Fruit fly (Drosophila melanogaster) whole organism, adult: Measurements from ENCODE around the gene Mhcl.
A peak's percentile ranks its signal among the peaks of the same experiment; 100 is the strongest.

Experiments
- CG11617 ChIP-seq: fragments of 200-800 bp; sonication (Bioruptor generic); optimal IDR thresholded peaks from 2 replicates; lab custom pipeline; 2017; ENCODE audit warnings: mild to moderate bottlenecking, missing biosample characterization, missing genetic modification reagents, missing genetic modification characterization
- CG12768 ChIP-seq: fragments of 200-800 bp; sonication (Bioruptor generic); optimal IDR thresholded peaks from 2 replicates; lab custom pipeline; 2017; ENCODE audit warnings: missing biosample characterization, missing genetic modification characterization, mild to moderate bottlenecking, moderate library complexity, missing genetic modification reagents
- CG14711 ChIP-seq: fragments of 200-800 bp; sonication (Bioruptor generic); optimal IDR thresholded peaks from 2 replicates; lab custom pipeline; 2018; ENCODE audit warnings: missing biosample characterization, mild to moderate bottlenecking, missing genetic modification characterization, moderate library complexity
- CG1620 ChIP-seq: fragments of 200-800 bp; sonication (Bioruptor generic); optimal IDR thresholded peaks from 2 replicates; lab custom pipeline; 2016; ENCODE audit warnings: missing biosample characterization, missing genetic modification characterization
- CG33017 ChIP-seq: fragments of 200-800 bp; sonication (Bioruptor generic); optimal IDR thresholded peaks from 2 replicates; lab custom pipeline; 2018; ENCODE audit warnings: missing biosample characterization, mild to moderate bottlenecking, missing genetic modification characterization, moderate library complexity
- CG5204 ChIP-seq: fragments of 200-800 bp; sonication (Bioruptor generic); optimal IDR thresholded peaks from 2 replicates; lab custom pipeline; 2016; ENCODE audit warnings: missing biosample characterization, missing genetic modification characterization
- CG7045 ChIP-seq: fragments of 200-800 bp; sonication (Bioruptor generic); optimal IDR thresholded peaks from 2 replicates; lab custom pipeline; 2017; ENCODE audit warnings: missing biosample characterization, mild to moderate bottlenecking, missing genetic modification characterization
- CG7101 ChIP-seq: fragments of 200-800 bp; sonication (Bioruptor generic); optimal IDR thresholded peaks from 2 replicates; lab custom pipeline; 2018; ENCODE audit warnings: missing biosample characterization, mild to moderate bottlenecking, missing genetic modification characterization, moderate library complexity
- Clk ChIP-seq: fragments of 200-800 bp; sonication (Bioruptor generic); optimal IDR thresholded peaks from 2 replicates; lab custom pipeline; 2017; ENCODE audit warnings: missing biosample characterization, missing genetic modification characterization
- Crg-1 ChIP-seq: fragments of 200-800 bp; sonication (Bioruptor generic); optimal IDR thresholded peaks from 2 replicates; lab custom pipeline; 2016; ENCODE audit warnings: missing biosample characterization, missing genetic modification characterization
- Hr96 ChIP-seq: fragments of 200-800 bp; sonication (Bioruptor generic); optimal IDR thresholded peaks from 2 replicates; lab custom pipeline; 2016; ENCODE audit warnings: missing biosample characterization, missing genetic modification characterization
- Mnt ChIP-seq: fragments of 200-800 bp; sonication (Bioruptor generic); optimal IDR thresholded peaks from 2 replicates; lab custom pipeline; 2016; ENCODE audit warnings: missing biosample characterization, mild to moderate bottlenecking, missing genetic modification characterization
- bab1 ChIP-seq: fragments of 200-800 bp; sonication (Bioruptor generic); optimal IDR thresholded peaks from 3 replicates; lab custom pipeline; 2019; ENCODE audit warnings: missing biosample characterization, mild to moderate bottlenecking, missing genetic modification characterization, moderate library complexity
- cic ChIP-seq: fragments of 200-800 bp; sonication (Bioruptor generic); optimal IDR thresholded peaks from 2 replicates; lab custom pipeline; 2017; ENCODE audit warnings: missing biosample characterization, mild to moderate bottlenecking, missing genetic modification characterization, moderate library complexity
- cnc ChIP-seq, 2 experiments: fragments of >200 bp; optimal IDR thresholded peaks; 2 replicates each; lab custom pipeline; 2017
- kay ChIP-seq: fragments of 200-800 bp; sonication (Bioruptor generic); peaks from one replicate; lab custom pipeline; 2016; ENCODE audit warnings: missing biosample characterization, missing genetic modification characterization, borderline replicate concordance
- ovo ChIP-seq: fragments of 200-800 bp; sonication (Bioruptor generic); optimal IDR thresholded peaks from 2 replicates; lab custom pipeline; 2016; ENCODE audit warnings: missing biosample characterization, missing genetic modification characterization
- pad ChIP-seq: fragments of 200-800 bp; sonication (Bioruptor generic); optimal IDR thresholded peaks from 3 replicates; lab custom pipeline; 2017; ENCODE audit warnings: missing biosample characterization, missing genetic modification characterization, mild to moderate bottlenecking, moderate library complexity, missing genetic modification reagents
- tj ChIP-seq: fragments of 200-800 bp; sonication (Bioruptor generic); optimal IDR thresholded peaks from 3 replicates; lab custom pipeline; 2017; ENCODE audit warnings: missing biosample characterization, mild to moderate bottlenecking, missing genetic modification characterization, moderate library complexity
- toe ChIP-seq: fragments of 200-800 bp; sonication (Bioruptor generic); optimal IDR thresholded peaks from 2 replicates; lab custom pipeline; 2016; ENCODE audit warnings: missing biosample characterization, missing genetic modification characterization

The Mhcl gene

DNA sequence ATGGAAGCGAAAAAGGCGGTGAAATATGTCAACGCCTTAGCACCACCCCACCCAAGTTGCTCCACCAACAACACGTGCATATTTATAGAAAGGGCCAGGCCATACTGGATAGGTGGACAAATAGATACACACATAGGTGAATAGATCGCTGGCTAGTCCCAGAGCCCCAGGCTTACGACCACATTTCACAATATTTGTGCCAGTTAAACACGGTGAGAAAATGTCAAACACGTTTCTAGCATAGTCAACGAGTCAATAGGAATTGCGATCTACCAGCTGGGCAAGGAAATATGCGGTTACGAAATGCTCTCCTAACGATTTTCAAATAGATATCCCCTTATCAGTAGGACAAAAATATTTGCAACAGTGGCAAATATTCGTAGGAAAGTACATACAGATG, 3.6 kb downstream of the Mhcl start:
- TF ChIP-seq tj (GFP tag; lab: Kevin White, UChicago) (no peak), CG7045 (GFP tag; lab: Kevin White, UChicago) (peak; percentile 24), kay (no peak), Mnt (GFP tag; lab: Kevin White, UChicago) (no peak), CG11617 (GFP tag; lab: Kevin White, UChicago) (no peak), CG33017 (tag; lab: Kevin White, UChicago) (no peak), ovo (GFP tag; lab: Kevin White, UChicago) (peak; percentile 62), Clk (GFP tag; lab: Kevin White, UChicago) (no peak), CG12768 (GFP tag; lab: Kevin White, UChicago) (no peak), CG5204 (no peak), Hr96 (GFP tag; lab: Kevin White, UChicago) (no peak), pad (GFP tag; lab: Kevin White, UChicago) (no peak), cic (GFP tag; lab: Kevin White, UChicago) (no peak), CG7101 (tag; lab: Kevin White, UChicago) (peak; percentile 9), bab1 (GFP tag; lab: Kevin White, UChicago) (no peak), Crg-1 (GFP tag; lab: Kevin White, UChicago) (peak; percentile 14)

- TF ChIP-seq tj (GFP tag; lab: Kevin White, UChicago) = peak; percentile 19
- no peak for TF ChIP-seq CG11617 (GFP tag; lab: Kevin White, UChicago)
- no peak for TF ChIP-seq kay
- TF ChIP-seq bab1 (GFP tag; lab: Kevin White, UChicago) = peak; percentile 14
- peak; percentile 16 for TF ChIP-seq pad (GFP tag; lab: Kevin White, UChicago)
- TF ChIP-seq Crg-1 (GFP tag; lab: Kevin White, UChicago) = no peak
- peak; percentile 10 for TF ChIP-seq CG7045 (GFP tag; lab: Kevin White, UChicago)
- no peak for TF ChIP-seq Clk (GFP tag; lab: Kevin White, UChicago)
Measured at dm6 chr3R:16094011-16094729, 4.4 kb downstream of the Mhcl start.

DNA sequence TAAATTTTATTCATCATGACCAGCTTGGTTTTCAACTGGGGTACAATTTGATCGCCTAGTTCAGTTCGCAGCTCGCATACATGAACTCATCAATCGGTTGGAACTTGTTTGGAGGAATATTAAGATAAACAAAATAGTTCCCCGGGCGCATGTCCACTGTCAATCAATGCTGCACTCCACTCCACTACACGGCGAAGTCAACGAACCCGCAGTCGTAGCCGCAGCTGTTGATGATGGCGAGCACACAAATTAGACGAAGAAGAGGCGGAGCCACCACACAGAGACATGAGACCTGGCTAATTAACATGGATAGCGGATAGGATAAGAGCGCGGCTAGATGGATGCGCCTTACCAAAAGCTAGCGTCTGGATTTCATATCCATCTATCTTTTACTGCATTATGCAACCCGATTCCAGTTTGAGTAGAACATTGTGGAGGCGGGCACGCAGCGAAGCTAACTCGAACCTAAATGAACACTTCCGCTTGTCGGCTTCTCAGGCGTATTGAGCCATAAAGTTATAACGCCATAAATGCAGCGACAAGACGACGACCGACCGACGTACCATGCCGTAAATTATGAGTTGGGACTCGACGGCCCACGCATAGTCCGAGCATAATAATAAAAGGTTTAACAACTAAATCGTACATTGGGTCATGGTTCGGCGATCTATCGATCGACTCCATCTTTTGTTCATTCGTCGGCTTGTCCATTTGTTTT, 6.5 kb downstream of the Mhcl start:
- TF ChIP-seq CG11617 (GFP tag; lab: Kevin White, UChicago) = no peak
- no peak for TF ChIP-seq cic (GFP tag; lab: Kevin White, UChicago)
- TF ChIP-seq toe (GFP tag; lab: Kevin White, UChicago) = no peak
- TF ChIP-seq Hr96 (GFP tag; lab: Kevin White, UChicago) = no peak

dm6 chr3R:16083578-16083977, 15.0 kb downstream of the Mhcl start, which contains the start of gene sxe2:
Gene sxe2 (plus strand): TSS chr3R:16083878.
- TF ChIP-seq Hr96 (GFP tag; lab: Kevin White, UChicago) (no peak), pad (GFP tag; lab: Kevin White, UChicago) (no peak), Mnt (GFP tag; lab: Kevin White, UChicago) (no peak), CG1620 (GFP tag; lab: Kevin White, UChicago) (no peak), Crg-1 (GFP tag; lab: Kevin White, UChicago) (no peak), CG33017 (tag; lab: Kevin White, UChicago) (no peak), CG7101 (tag; lab: Kevin White, UChicago) (no peak), ovo (GFP tag; lab: Kevin White, UChicago) (no peak), toe (GFP tag; lab: Kevin White, UChicago) (no peak), CG5204 (no peak), kay (no peak), CG14711 (tag; lab: Kevin White, UChicago) (no peak), Clk (GFP tag; lab: Kevin White, UChicago) (no peak), cnc (optimal IDR thresholded peaks at IDR 0.05; lab: Kevin White, UChicago) (no peak), bab1 (GFP tag; lab: Kevin White, UChicago) (no peak), CG11617 (GFP tag; lab: Kevin White, UChicago) (no peak)

DNA sequence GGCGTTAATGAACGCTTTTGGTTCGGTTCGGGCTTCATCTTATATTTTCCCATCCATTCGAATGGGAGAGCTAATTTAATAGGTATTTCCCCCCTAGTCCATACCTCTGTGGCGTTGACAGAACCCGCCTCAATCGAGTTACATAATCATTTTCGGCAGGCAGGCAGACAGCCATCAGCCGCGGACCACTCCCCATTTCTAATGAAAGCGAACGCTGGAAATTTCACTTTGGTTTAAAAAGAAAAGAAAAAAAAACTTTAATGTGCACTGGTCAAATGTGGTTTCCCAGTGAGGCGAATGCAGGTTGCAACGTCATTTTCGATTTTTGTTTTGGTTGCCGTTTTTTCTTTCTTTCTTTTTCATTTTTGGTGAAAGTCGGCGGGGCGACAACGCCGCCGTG, 16.2 kb downstream of the Mhcl start:
- TF ChIP-seq Crg-1 (GFP tag; lab: Kevin White, UChicago) = no peak
- no peak for TF ChIP-seq kay
- TF ChIP-seq CG7045 (GFP tag; lab: Kevin White, UChicago) = no peak
- no peak for TF ChIP-seq CG11617 (GFP tag; lab: Kevin White, UChicago)
- TF ChIP-seq cic (GFP tag; lab: Kevin White, UChicago) = no peak
- TF ChIP-seq Hr96 (GFP tag; lab: Kevin White, UChicago) = no peak
- no peak for TF ChIP-seq CG12768 (GFP tag; lab: Kevin White, UChicago)
- TF ChIP-seq bab1 (GFP tag; lab: Kevin White, UChicago) = no peak
- TF ChIP-seq CG5204 = no peak
- no peak for TF ChIP-seq toe (GFP tag; lab: Kevin White, UChicago)
- TF ChIP-seq Clk (GFP tag; lab: Kevin White, UChicago) = no peak
